Worm (Caenorhabditis elegans) whole organism, L4 larva: Measurements from ENCODE around the gene Y37H2A.14.

ENCODE experiments used
- ceh-28 ChIP-seq: fragments of 150-350 bp; optimal IDR thresholded peaks from 2 replicates; lab custom pipeline; 2014; ENCODE audit warnings: missing biosample characterization, missing genetic modification reagents, missing genetic modification characterization
- fkh-10 ChIP-seq: fragments of 150-350 bp; optimal IDR thresholded peaks from 2 replicates; lab custom pipeline; 2014; ENCODE audit warnings: missing biosample characterization, missing genetic modification reagents, missing genetic modification characterization
- lin-13 ChIP-seq: fragments of 150-350 bp; optimal IDR thresholded peaks from 2 replicates; lab custom pipeline; 2014; ENCODE audit warnings: missing biosample characterization, missing genetic modification reagents, missing genetic modification characterization
- lin-15B ChIP-seq: fragments of 150-350 bp; sonication (generic microtip); optimal IDR thresholded peaks from 3 replicates; lab custom pipeline; 2014; ENCODE audit warnings: missing biosample characterization, missing genetic modification characterization
- nhr-10 ChIP-seq: fragments of 150-350 bp; optimal IDR thresholded peaks from 2 replicates; lab custom pipeline; 2014; ENCODE audit warnings: missing biosample characterization, missing genetic modification characterization
- nhr-237 ChIP-seq: sonication (generic microtip); optimal IDR thresholded peaks from 2 replicates; lab custom pipeline; 2017; ENCODE audit warnings: missing biosample characterization, missing genetic modification characterization
- nhr-6 ChIP-seq: fragments of 150-350 bp; optimal IDR thresholded peaks from 2 replicates; lab custom pipeline; 2014; ENCODE audit warnings: missing biosample characterization, missing genetic modification characterization
- pqm-1 ChIP-seq: sonication (generic microtip); optimal IDR thresholded peaks from 2 replicates; lab custom pipeline; 2017; ENCODE audit warnings: missing biosample characterization, missing genetic modification characterization
- unc-39 ChIP-seq: sonication (generic microtip); optimal IDR thresholded peaks from 2 replicates; lab custom pipeline; 2017; ENCODE audit warnings: missing biosample characterization, missing genetic modification characterization

ce11 chrV:18162568-18162967 is 19.0 kb downstream of the Y37H2A.14 start, which contains the start of gene C14A6.12:
- TF ChIP-seq lin-15B (tag; lab: Kevin White, UChicago) (no peak), nhr-237 (tag; lab: Kevin White, UChicago) (no peak), ceh-28 (tag; lab: Kevin White, UChicago) (no peak), pqm-1 (tag; lab: Kevin White, UChicago) (no peak), nhr-10 (no peak), nhr-6 (no peak), unc-39 (tag; lab: Kevin White, UChicago) (no peak), lin-13 (no peak), fkh-10 (GFP tag; lab: Kevin White, UChicago) (no peak)
